Fruit fly (Drosophila melanogaster): ENCODE data around the gene Rnp4F.

Gene Rnp4F

DNA sequence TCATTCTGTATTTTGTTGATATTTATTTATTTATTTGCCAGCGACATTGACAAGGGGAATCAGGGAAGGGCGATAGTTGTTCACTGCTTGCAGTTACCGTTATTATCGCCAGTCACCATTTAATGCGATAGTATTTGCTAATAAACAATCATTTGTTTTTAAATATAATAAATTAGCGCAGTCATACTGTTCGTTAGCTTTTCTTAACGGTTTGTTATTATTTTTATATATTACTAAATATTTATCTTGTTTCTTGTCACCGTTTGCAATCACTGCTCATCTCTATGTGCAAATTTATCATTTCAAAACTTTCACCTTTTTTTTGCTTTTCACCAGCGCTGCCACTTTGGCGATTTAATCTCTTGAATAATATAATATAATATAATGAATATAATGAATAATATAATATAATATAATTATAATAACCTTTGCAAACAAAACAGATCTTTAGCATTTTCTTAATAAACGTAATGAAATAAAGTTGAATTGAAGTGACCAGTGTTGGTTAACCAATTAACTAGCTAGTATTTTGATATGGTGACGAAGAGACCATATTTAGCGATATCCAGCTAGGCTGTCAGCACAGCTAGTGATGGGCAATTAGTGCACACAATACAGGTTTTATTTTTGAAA is 6.9 kb upstream of the Rnp4F start, which contains the start of the genes CG3309 and XRCC1 (continued):
- no peak for TF ChIP-seq CG6854 (GFP tag; optimal IDR thresholded peaks at IDR 0.05)
- TF ChIP-seq CG3032 (tag; optimal IDR thresholded peaks at IDR 0.05) = peak; percentile 53
- TF ChIP-seq CG16779 (tag; optimal IDR thresholded peaks at IDR 0.05) = no peak
- no peak for TF ChIP-seq CG8319 (GFP tag; optimal IDR thresholded peaks at IDR 0.05)
- TF ChIP-seq Hr39 (GFP tag; optimal IDR thresholded peaks at IDR 0.05) = peak; percentile 43
- peak; percentile 15 for TF ChIP-seq CG3919 (GFP tag; optimal IDR thresholded peaks at IDR 0.05)
- TF ChIP-seq CG6276 (GFP tag; optimal IDR thresholded peaks at IDR 0.05) = no peak
- no peak for TF ChIP-seq Hr38 (GFP tag; optimal IDR thresholded peaks at IDR 0.05)
- no peak for TF ChIP-seq fd85E (GFP tag; optimal IDR thresholded peaks at IDR 0.05)

DNA sequence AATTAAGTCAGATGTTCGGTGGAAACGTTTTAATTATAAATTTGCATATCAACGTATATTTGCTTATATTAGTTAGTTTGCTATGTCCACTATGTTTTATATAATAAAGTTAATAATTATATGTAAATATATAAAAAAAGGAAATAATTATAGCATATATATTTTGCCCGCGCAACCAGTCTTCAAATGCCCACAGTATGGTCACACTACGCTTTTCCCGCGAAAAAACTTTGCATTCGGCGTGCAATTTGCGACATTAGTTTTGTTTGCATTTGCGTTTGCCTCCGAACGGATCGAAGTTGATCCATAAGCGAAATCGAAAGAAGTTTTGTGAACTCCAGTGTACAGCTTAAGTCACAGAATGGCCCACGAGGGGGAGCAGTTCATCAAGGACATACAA is 1.1 kb upstream of the Rnp4F start, which contains the start of gene Mcm3:
Gene Mcm3, plus strand, starts transcription at position 220 of the 400 bp plus-strand sequence.
- no peak for TF ChIP-seq fd85E (GFP tag; optimal IDR thresholded peaks at IDR 0.05)
- TF ChIP-seq Ets21C (GFP tag; optimal IDR thresholded peaks at IDR 0.05) = no peak
- no peak for TF ChIP-seq Gug (GFP tag; IDR thresholded peaks at IDR 0.05)

DNA sequence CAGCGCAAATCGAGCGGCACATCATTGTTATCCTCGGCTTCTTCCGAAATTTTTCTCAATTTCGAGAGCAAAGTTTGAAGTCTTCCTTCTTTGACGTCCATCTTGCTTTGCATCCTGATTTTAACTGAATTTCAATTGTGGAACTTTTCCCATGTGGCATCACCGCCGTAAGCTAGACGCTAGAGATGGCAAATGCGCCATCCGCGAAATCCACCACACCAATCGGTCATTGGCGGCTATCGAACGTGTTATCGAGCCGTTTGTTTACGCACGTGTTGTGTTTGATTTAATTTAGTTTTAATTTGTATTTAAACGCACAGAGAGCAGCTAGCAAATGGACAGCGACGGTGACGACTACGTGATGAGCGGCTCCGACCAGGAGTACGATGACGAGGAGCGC is 5.3 kb downstream of the Rnp4F start, which contains the start of the genes CG15930 and Sas10:
Gene CG15930, minus strand, starts transcription at position 126 of the 400 bp plus-strand sequence.
Gene Sas10, plus strand, starts transcription at position 240 of the 400 bp plus-strand sequence.
- TF ChIP-seq CG3032 (tag; optimal IDR thresholded peaks at IDR 0.05) = peak; percentile 48
- TF ChIP-seq CG1621 (tag; optimal IDR thresholded peaks at IDR 0.05) = peak; percentile 10
- no peak for TF ChIP-seq svp (GFP tag)
- peak; percentile 34 for TF ChIP-seq Eip78C (GFP tag)
- TF ChIP-seq Gug (GFP tag; IDR thresholded peaks at IDR 0.05) = no peak
- TF ChIP-seq CG7368 (GFP tag; optimal IDR thresholded peaks at IDR 0.05) = no peak
- TF ChIP-seq CG6808 (GFP tag; optimal IDR thresholded peaks at IDR 0.05) = no peak

DNA sequence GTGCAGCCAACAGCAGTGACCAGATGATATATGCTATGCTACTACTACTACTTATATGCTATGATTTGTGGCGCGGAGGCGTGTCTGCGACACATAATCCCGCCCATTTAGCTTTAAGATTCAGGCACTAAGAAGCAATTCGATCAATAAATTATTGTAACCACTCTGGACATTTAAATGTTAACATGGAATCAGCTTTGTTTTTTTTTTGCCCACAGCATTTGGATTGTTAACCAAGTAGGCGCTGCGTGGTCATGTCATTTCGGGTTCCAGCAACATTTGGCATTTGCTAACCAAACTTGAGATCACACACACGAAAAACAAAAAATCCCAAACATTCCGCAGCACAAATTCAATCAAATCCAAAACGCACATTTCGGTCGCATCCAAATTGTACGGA is 9.5 kb downstream of the Rnp4F start, which contains the start of gene CG4198:
Gene CG4198, plus strand, starts transcription at position 301 of the 400 bp plus-strand sequence.
- TF ChIP-seq CG6276 (GFP tag; optimal IDR thresholded peaks at IDR 0.05) = no peak
- no peak for TF ChIP-seq CG31627 (GFP tag; optimal IDR thresholded peaks at IDR 0.05)
- TF ChIP-seq lz (GFP tag; optimal IDR thresholded peaks at IDR 0.05) = no peak
- no peak for TF ChIP-seq Blimp-1 (GFP tag; optimal IDR thresholded peaks at IDR 0.05)
- no peak for TF ChIP-seq Ets96B (tag; optimal IDR thresholded peaks at IDR 0.05)
- no peak for TF ChIP-seq fd59A (GFP tag; optimal IDR thresholded peaks at IDR 0.05)
- TF ChIP-seq Gug (GFP tag; IDR thresholded peaks at IDR 0.05) = no peak
- TF ChIP-seq net (GFP tag; optimal IDR thresholded peaks at IDR 0.05) = no peak
- TF ChIP-seq Ets21C (GFP tag; optimal IDR thresholded peaks at IDR 0.05) = no peak
- TF ChIP-seq CG11294 (GFP tag; IDR thresholded peaks at IDR 0.05) = no peak
- no peak for TF ChIP-seq Eip93F (GFP tag; optimal IDR thresholded peaks at IDR 0.05)
- TF ChIP-seq Sox14 (GFP tag; optimal IDR thresholded peaks at IDR 0.05) = no peak
- TF ChIP-seq CG11762 (GFP tag; optimal IDR thresholded peaks at IDR 0.05; ENCODE audit: insufficient read depth) = no peak

DNA sequence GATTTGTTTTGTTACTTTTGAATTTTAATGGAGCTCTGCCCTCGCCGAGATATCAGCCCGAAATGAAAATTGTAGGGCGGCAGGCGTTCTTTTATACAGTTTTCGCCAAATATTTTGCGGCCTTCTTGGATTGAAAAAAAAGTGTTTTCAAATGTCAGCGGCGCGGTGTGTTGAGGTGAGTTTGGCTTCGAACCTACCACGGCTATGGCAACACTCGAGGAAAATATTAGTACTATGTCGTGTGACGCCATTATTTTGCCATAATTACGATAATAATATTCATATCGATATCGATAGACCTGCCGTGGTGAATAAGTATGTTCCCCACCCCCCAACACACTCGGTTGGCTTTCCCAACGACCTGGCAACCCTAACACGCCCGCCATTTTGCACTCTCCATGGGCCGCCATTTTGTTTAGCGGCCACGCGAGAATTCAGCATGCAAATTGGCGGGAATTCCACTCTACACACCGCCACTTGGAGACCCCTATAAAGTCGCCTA is 10.6 kb downstream of the Rnp4F start, which contains the start of the genes TrxT and dhd:
Gene TrxT, minus strand, starts transcription at position 51 of the 502 bp plus-strand sequence.
Gene dhd, plus strand, starts transcription at position 334 of the 502 bp plus-strand sequence.
- TF ChIP-seq CG31627 (GFP tag; optimal IDR thresholded peaks at IDR 0.05) = no peak
- no peak for TF ChIP-seq CG10669 (GFP tag; optimal IDR thresholded peaks at IDR 0.05)
- peak in 1 of 2 experiments; percentile 29 for TF ChIP-seq salr (GFP tag; optimal IDR thresholded peaks at IDR 0.05)
- no peak for TF ChIP-seq Sox15 (GFP tag; optimal IDR thresholded peaks at IDR 0.05)
- peak; percentile 77 for TF ChIP-seq eg (GFP tag; IDR thresholded peaks at IDR 0.05)
- no peak for TF ChIP-seq Hr4 (GFP tag; optimal IDR thresholded peaks at IDR 0.05)
- no peak for TF ChIP-seq svp (GFP tag)
- TF ChIP-seq Hr38 (GFP tag; optimal IDR thresholded peaks at IDR 0.05) = no peak
- TF ChIP-seq net (GFP tag; optimal IDR thresholded peaks at IDR 0.05) = no peak
- TF ChIP-seq CG11294 (GFP tag; IDR thresholded peaks at IDR 0.05) = peak; percentile 22; the same call in 1 of the 2 replicates
- no peak for TF ChIP-seq CG9139 (GFP tag; optimal IDR thresholded peaks at IDR 0.05)
- peak; percentile 95 for TF ChIP-seq CG3032 (tag; optimal IDR thresholded peaks at IDR 0.05)
- peak; percentile 10 for TF ChIP-seq CG6792 (GFP tag; optimal IDR thresholded peaks at IDR 0.05)
- TF ChIP-seq fd59A (GFP tag; optimal IDR thresholded peaks at IDR 0.05) = peak; percentile 12
- no peak for TF ChIP-seq vri (GFP tag; optimal IDR thresholded peaks at IDR 0.05)
- TF ChIP-seq CG1621 (tag; optimal IDR thresholded peaks at IDR 0.05) = peak; percentile 50
- no peak for TF ChIP-seq CG16779 (tag; optimal IDR thresholded peaks at IDR 0.05)
- TF ChIP-seq esn (GFP tag; optimal IDR thresholded peaks at IDR 0.05) = peak; percentile 29
- no peak for TF ChIP-seq CG11762 (GFP tag; optimal IDR thresholded peaks at IDR 0.05; ENCODE audit: insufficient read depth)
- no peak for TF ChIP-seq OdsH (GFP tag; optimal IDR thresholded peaks at IDR 0.05)
- no peak for TF ChIP-seq CG15336 (GFP tag; IDR thresholded peaks at IDR 0.05)
- no peak for TF ChIP-seq dac (GFP tag; optimal IDR thresholded peaks at IDR 0.05)
- no peak for TF ChIP-seq Smox (GFP tag; optimal IDR thresholded peaks at IDR 0.05)
- TF ChIP-seq CG6163 (GFP tag; IDR thresholded peaks at IDR 0.05) = peak; percentile 67
- peak; percentile 22 for TF ChIP-seq cyc (GFP tag; optimal IDR thresholded peaks at IDR 0.05)
